Worm (Caenorhabditis elegans): ENCODE data around the gene gfat-2.
"Not testable (repeated sequence)": the region's sequence is repeated elsewhere in the genome, so short reads cannot be mapped to it uniquely, and the experiment has no call there.

Gene gfat-2

DNA sequence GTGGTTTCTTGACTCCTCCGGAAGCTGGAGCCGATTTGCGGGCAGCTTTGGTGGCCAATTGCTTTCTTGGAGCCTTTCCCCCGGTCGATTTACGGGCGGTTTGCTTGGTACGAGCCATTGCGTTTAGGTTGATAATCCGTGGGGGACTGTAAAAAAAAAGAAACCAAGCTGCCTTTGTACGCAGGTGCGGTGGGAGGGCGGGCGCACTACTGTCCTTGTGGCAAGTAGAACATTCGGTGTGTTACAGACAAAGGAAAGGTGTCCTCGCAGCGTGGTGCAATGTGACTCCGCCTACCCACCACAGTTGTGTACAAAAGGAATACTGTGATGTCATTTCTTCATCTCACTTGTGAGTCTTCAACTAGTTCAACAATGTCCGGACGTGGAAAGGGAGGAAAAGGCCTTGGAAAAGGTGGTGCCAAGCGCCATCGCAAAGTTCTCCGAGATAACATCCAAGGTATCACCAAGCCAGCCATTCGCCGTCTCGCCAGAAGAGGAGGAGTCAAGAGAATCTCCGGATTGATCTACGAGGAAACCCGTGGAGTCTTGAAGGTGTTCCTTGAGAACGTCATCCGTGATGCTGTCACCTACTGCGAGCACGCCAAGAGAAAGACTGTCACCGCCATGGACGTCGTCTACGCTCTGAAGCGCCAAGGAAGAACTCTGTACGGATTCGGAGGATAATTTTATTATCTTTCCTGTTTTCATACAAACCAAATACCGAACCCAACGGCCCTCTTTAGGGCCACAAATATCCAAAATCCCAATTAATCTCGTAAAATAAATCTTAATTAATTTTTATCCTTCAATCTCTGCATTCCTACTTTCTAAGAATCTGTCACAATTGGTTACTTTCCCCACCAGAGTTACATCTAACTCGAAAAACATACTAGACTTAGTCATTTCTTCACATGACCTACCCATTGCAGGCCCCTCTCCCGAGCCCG is 3.0 kb upstream of the gfat-2 start, which contains the start of the genes his-63 and his-64:
his-63 (minus strand) TSS at position 118 of the 947 bp plus-strand sequence.
his-64 (plus strand) TSS at position 373 of the 947 bp plus-strand sequence.
- peak; percentile 14 for TF ChIP-seq ceh-16 (tag; optimal IDR thresholded peaks at IDR 0.05)

ce11 chrIV:11414920-11415319 is 4.9 kb downstream of the gfat-2 start, which contains the start of gene F22B3.10:
TSS of gene F22B3.10 (minus strand) at chrIV:11415020.
- TF ChIP-seq lin-39 (tag; optimal IDR thresholded peaks at IDR 0.05) (no peak), ztf-4 (tag; optimal IDR thresholded peaks at IDR 0.05) (no peak), sma-3 (GFP tag; optimal IDR thresholded peaks at IDR 0.05) (no peak), nhr-21 (tag; optimal IDR thresholded peaks at IDR 0.05) (no peak), lin-13 (GFP tag; optimal IDR thresholded peaks at IDR 0.05) (no peak), nhr-12 (tag; optimal IDR thresholded peaks at IDR 0.05) (no peak), mdl-1 (tag; optimal IDR thresholded peaks at IDR 0.05) (no peak), alr-1 (tag; optimal IDR thresholded peaks at IDR 0.05) (no peak), ceh-16 (tag; optimal IDR thresholded peaks at IDR 0.05) (no peak), sma-9 (GFP tag; optimal IDR thresholded peaks at IDR 0.05) (no peak), sma-9 (tag; optimal IDR thresholded peaks at IDR 0.05) (no peak), Y55F3AM.14 (GFP tag; optimal IDR thresholded peaks at IDR 0.05) (no peak), ztf-11 (tag; optimal IDR thresholded peaks at IDR 0.05) (no peak)

DNA sequence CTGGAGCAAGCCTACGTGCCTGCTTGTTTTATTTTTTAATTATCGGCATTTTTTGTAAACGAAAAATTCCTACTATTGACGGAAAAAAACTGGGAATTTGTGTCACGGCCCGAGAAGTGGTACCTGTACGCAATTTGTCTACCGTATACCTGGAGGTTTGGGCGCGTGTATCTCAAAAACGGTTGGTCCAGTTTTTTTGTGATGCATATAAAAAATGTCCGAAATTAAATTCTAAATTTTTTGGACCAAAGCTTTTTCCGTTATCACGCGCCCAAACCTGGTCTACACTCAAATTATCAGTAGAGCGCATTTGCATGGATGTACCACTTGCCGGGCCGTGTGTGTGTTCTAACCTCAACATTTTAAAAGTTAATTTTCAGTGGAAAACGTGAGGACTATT is 6.7 kb downstream of the gfat-2 start, which contains the start of gene F22B3.5:
F22B3.5 (minus strand) TSS at position 101 of the 400 bp plus-strand sequence.
- not testable (repeated sequence) for TF ChIP-seq unc-62 (GFP tag; optimal IDR thresholded peaks at IDR 0.05); skn-1 (tag; optimal IDR thresholded peaks at IDR 0.05); Y55F3AM.14 (GFP tag; optimal IDR thresholded peaks at IDR 0.05)

- TF ChIP-seq mab-5 (tag; optimal IDR thresholded peaks at IDR 0.05) (no peak), nhr-6 (tag; optimal IDR thresholded peaks at IDR 0.05) (no peak), peb-1 (tag; optimal IDR thresholded peaks at IDR 0.05) (no peak), sma-9 (GFP tag; optimal IDR thresholded peaks at IDR 0.05) (no peak), sma-9 (tag; optimal IDR thresholded peaks at IDR 0.05) (no peak), ztf-4 (tag; optimal IDR thresholded peaks at IDR 0.05) (no peak), nhr-25 (tag; optimal IDR thresholded peaks at IDR 0.05) (no peak), ztf-11 (tag; optimal IDR thresholded peaks at IDR 0.05) (no peak), dmd-4 (tag; optimal IDR thresholded peaks at IDR 0.05) (no peak), elt-3 (tag; optimal IDR thresholded peaks at IDR 0.05) (no peak), snpc-4 (tag; optimal IDR thresholded peaks at IDR 0.05) (no peak), ama-1 (optimal IDR thresholded peaks at IDR 0.05) (no peak), lin-39 (tag; optimal IDR thresholded peaks at IDR 0.05) (no peak), ztf-1 (GFP tag; conservative IDR thresholded peaks at IDR 0.05) (no peak), lin-11 (tag; optimal IDR thresholded peaks at IDR 0.05) (no peak), nhr-21 (tag; optimal IDR thresholded peaks at IDR 0.05) (no peak), nhr-77 (tag; optimal IDR thresholded peaks at IDR 0.05) (no peak), ZK546.5 (tag; optimal IDR thresholded peaks at IDR 0.05) (no peak), F13H6.1 (tag; optimal IDR thresholded peaks at IDR 0.05) (no peak), lin-13 (GFP tag; optimal IDR thresholded peaks at IDR 0.05) (no peak)
These were observed 11.7 kb downstream of the gfat-2 start, which contains the start of gene F22B3.7 for ce11 chrIV:11421696-11422095. TSS of gene F22B3.7 (minus strand) at chrIV:11421796.

- no peak for TF ChIP-seq mdl-1 (tag; optimal IDR thresholded peaks at IDR 0.05)
- TF ChIP-seq nhr-129 (tag; optimal IDR thresholded peaks at IDR 0.05) = no peak
- no peak for TF ChIP-seq egl-27 (tag; optimal IDR thresholded peaks at IDR 0.05)
- no peak for TF ChIP-seq ceh-82 (tag; optimal IDR thresholded peaks at IDR 0.05)
- no peak for TF ChIP-seq lin-11 (tag; optimal IDR thresholded peaks at IDR 0.05)
- TF ChIP-seq dmd-4 (tag; optimal IDR thresholded peaks at IDR 0.05) = no peak
- TF ChIP-seq crh-2 (tag; optimal IDR thresholded peaks at IDR 0.05) = no peak
- no peak for TF ChIP-seq ZK546.5 (tag; optimal IDR thresholded peaks at IDR 0.05)
- no peak for TF ChIP-seq sem-4 (tag; optimal IDR thresholded peaks at IDR 0.05)
- TF ChIP-seq alr-1 (tag; optimal IDR thresholded peaks at IDR 0.05) = no peak
- no peak for TF ChIP-seq lsy-2 (tag; optimal IDR thresholded peaks at IDR 0.05)
- no peak for TF ChIP-seq ztf-4 (tag; optimal IDR thresholded peaks at IDR 0.05)
- TF ChIP-seq skn-1 (tag; optimal IDR thresholded peaks at IDR 0.05) = no peak
These were observed 14.8 kb downstream of the gfat-2 start, which contains the start of gene F22B3.8 for ce11 chrIV:11424830-11425229. TSS of gene F22B3.8 (minus strand) at chrIV:11424930.

Measured in whole organism, L2 larva.